Fruit fly (Drosophila melanogaster): ENCODE results near the gene GstD2.

GstD2 gene

DNA sequence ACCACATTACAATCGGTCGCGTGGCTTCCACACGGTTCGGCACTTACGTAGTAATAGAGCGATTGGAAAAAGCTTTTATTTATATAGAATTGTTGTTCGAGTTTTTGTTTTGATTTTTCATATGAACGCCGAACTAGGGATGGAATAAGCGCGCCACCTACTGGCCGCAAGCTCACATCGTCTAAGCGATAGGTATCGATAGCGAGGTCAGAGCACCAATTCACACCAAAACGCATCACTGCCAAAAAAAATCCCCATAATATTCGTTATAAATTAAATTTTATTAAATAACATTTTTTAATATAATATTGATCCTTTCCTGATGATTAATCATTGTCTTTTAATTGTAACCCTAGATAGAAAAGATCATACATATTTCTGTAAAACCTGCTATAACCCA is 21.3 kb upstream of the GstD2 start, which contains the start of gene CG10038 (continued):
- TF ChIP-seq Camta (GFP tag; optimal IDR thresholded peaks at IDR 0.05) (no peak), CG10209 (GFP tag; optimal IDR thresholded peaks at IDR 0.05) (no peak), ttk (GFP tag; IDR thresholded peaks at IDR 0.05) (no peak), CG2712 (tag; optimal IDR thresholded peaks at IDR 0.05) (peak; percentile 61), bowl (GFP tag; IDR thresholded peaks at IDR 0.05) (no peak), sima (GFP tag; optimal IDR thresholded peaks at IDR 0.05) (no peak), sisA (GFP tag; IDR thresholded peaks at IDR 0.05) (no peak; the same call in 1 of the 2 replicates), fru (optimal IDR thresholded peaks at IDR 0.05) (no peak), gem (tag; optimal IDR thresholded peaks at IDR 0.05) (no peak), CG12299 (tag; optimal IDR thresholded peaks at IDR 0.05) (no peak), CG1832 (GFP tag; optimal IDR thresholded peaks at IDR 0.05) (no peak), HHEX (GFP tag; optimal IDR thresholded peaks at IDR 0.05) (no peak), tup (GFP tag; optimal IDR thresholded peaks at IDR 0.05) (no peak), CG4360 (GFP tag; IDR thresholded peaks at IDR 0.05) (0 out of 2 replicates have a peak, but pooled peaks have one; percentile 26), odd (GFP tag; optimal IDR thresholded peaks at IDR 0.05) (no peak), CG14441 (GFP tag; IDR thresholded peaks at IDR 0.05) (no peak), CG13775 (GFP tag; optimal IDR thresholded peaks at IDR 0.05) (peak; percentile 21), CG11085 (GFP tag; IDR thresholded peaks at IDR 0.05) (no peak; the same call in 1 of the 2 replicates), D19B (GFP tag; optimal IDR thresholded peaks at IDR 0.05) (no peak), CG16813 (GFP tag; IDR thresholded peaks at IDR 0.05; ENCODE audit: partially characterized antibody) (peak; percentile 93), p53 (GFP tag; optimal IDR thresholded peaks at IDR 0.05) (no peak), br (optimal IDR thresholded peaks at IDR 0.05) (no peak), CG4424 (GFP tag; optimal IDR thresholded peaks at IDR 0.05) (peak; percentile 36), CG12391 (tag; optimal IDR thresholded peaks at IDR 0.05) (peak; percentile 46), CG17385 (GFP tag; optimal IDR thresholded peaks at IDR 0.05) (no peak), usp (GFP tag; optimal IDR thresholded peaks at IDR 0.05) (no peak), CG1529 (GFP tag; optimal IDR thresholded peaks at IDR 0.05) (no peak), oc (tag; optimal IDR thresholded peaks at IDR 0.05) (no peak), CG14667 (GFP tag; IDR thresholded peaks at IDR 0.05) (no peak), Abd-B (GFP tag; optimal IDR thresholded peaks at IDR 0.05) (peak; percentile 8), CG31365 (tag; optimal IDR thresholded peaks at IDR 0.05) (no peak), pum (GFP tag; optimal IDR thresholded peaks at IDR 0.05) (no peak), CG3281 (GFP tag; optimal IDR thresholded peaks at IDR 0.05) (no peak), CG9437 (GFP tag; optimal IDR thresholded peaks at IDR 0.05) (no peak), Vsx1 (GFP tag; optimal IDR thresholded peaks at IDR 0.05) (no peak), ac (GFP tag; optimal IDR thresholded peaks at IDR 0.05) (no peak), CG15011 (GFP tag; optimal IDR thresholded peaks at IDR 0.05) (no peak), Deaf1 (tag; optimal IDR thresholded peaks at IDR 0.05) (no peak), CG17802 (tag; optimal IDR thresholded peaks at IDR 0.05) (no peak), NfI (GFP tag; optimal IDR thresholded peaks at IDR 0.05) (peak; percentile 48), da (GFP tag; optimal IDR thresholded peaks at IDR 0.05) (no peak), gce (GFP tag; IDR thresholded peaks at IDR 0.05) (no peak), Atf3 (GFP tag; optimal IDR thresholded peaks at IDR 0.05) (no peak), vvl (GFP tag; IDR thresholded peaks at IDR 0.05) (peak; percentile 55; the same call in 1 of the 2 replicates), slbo (GFP tag; IDR thresholded peaks at IDR 0.05) (peak; percentile 67; the same call in 1 of the 2 replicates), pan (optimal IDR thresholded peaks at IDR 0.05) (no peak), pan (GFP tag; optimal IDR thresholded peaks at IDR 0.05 in 1 of 2, IDR thresholded peaks at IDR 0.05 in 1 of 2) (no peak), Aef1 (GFP tag; IDR thresholded peaks at IDR 0.05) (peak; percentile 31; the same call in 1 of the 3 replicates), CG2120 (GFP tag; optimal IDR thresholded peaks at IDR 0.05) (peak; percentile 57), ara (GFP tag; IDR thresholded peaks at IDR 0.05) (0 out of 2 replicates have a peak, but pooled peaks have one; percentile 28), CG14050 (GFP tag; IDR thresholded peaks at IDR 0.05) (no peak)

Data from whole organism, embryonic.